Fruit fly (Drosophila melanogaster) whole organism, wandering third instar larva: Measurements from ENCODE around the gene CG6678.
A peak's percentile ranks its signal among the peaks of the same experiment; 100 is the strongest.

Experiments
- Abd-B ChIP-seq: fragments of >200 bp; optimal IDR thresholded peaks from 2 replicates; lab custom pipeline; 2017; ENCODE audit warnings: missing biosample characterization, missing genetic modification characterization
- CG32264 ChIP-seq: fragments of 200-800 bp; sonication (Bioruptor generic); optimal IDR thresholded peaks from 2 replicates; lab custom pipeline; 2016; ENCODE audit warnings: missing biosample characterization, missing genetic modification characterization
- CG9705 ChIP-seq: fragments of 200-800 bp; sonication (Bioruptor generic); optimal IDR thresholded peaks from 2 replicates; lab custom pipeline; 2018; ENCODE audit warnings: missing biosample characterization, mild to moderate bottlenecking, missing genetic modification characterization
- CrebA ChIP-seq: fragments of 200-800 bp; sonication (Bioruptor generic); optimal IDR thresholded peaks from 2 replicates; lab custom pipeline; 2016; ENCODE audit warnings: missing biosample characterization, mild to moderate bottlenecking, missing genetic modification characterization, borderline replicate concordance
- Dfd ChIP-seq: fragments of >200 bp; optimal IDR thresholded peaks from 2 replicates; lab custom pipeline; 2017; ENCODE audit warnings: missing biosample characterization, missing genetic modification characterization
- Dif ChIP-seq: fragments of 200-275, 200-300 bp; sonication (Bioruptor generic); optimal IDR thresholded peaks from 2 replicates; lab custom pipeline; 2018; ENCODE audit warnings: missing biosample characterization, missing genetic modification characterization; ENCODE audit not compliant: partially characterized antibody
- GATAd ChIP-seq: sonication (Bioruptor generic); optimal IDR thresholded peaks from 2 replicates; lab custom pipeline; 2016; ENCODE audit warnings: missing biosample characterization, missing genetic modification characterization
- HLH106 ChIP-seq: fragments of 200-800 bp; optimal IDR thresholded peaks from 3 replicates; lab custom pipeline; 2019; ENCODE audit warnings: missing biosample characterization, mild to moderate bottlenecking, missing genetic modification characterization, moderate library complexity
- Hnf4 ChIP-seq: fragments of 200-800 bp; sonication (Bioruptor generic); optimal IDR thresholded peaks from 2 replicates; lab custom pipeline; 2016; ENCODE audit warnings: missing biosample characterization, mild to moderate bottlenecking, missing genetic modification characterization
- Hr78 ChIP-seq: fragments of >200 bp; optimal IDR thresholded peaks from 2 replicates; lab custom pipeline; 2017; ENCODE audit warnings: missing biosample characterization, missing genetic modification characterization
- Hr83 ChIP-seq: fragments of 200-300 bp; sonication (Bioruptor generic); optimal IDR thresholded peaks from 2 replicates; lab custom pipeline; 2016; ENCODE audit warnings: missing biosample characterization, mild to moderate bottlenecking, missing genetic modification characterization, moderate library complexity; ENCODE audit not compliant: poor library complexity, severe bottlenecking
- Jra ChIP-seq: sonication (Bioruptor generic); optimal IDR thresholded peaks from 2 replicates; lab custom pipeline; 2016; ENCODE audit warnings: missing biosample characterization, missing genetic modification characterization
- Mio ChIP-seq: sonication (Bioruptor generic); optimal IDR thresholded peaks from 2 replicates; lab custom pipeline; 2016; ENCODE audit warnings: missing biosample characterization, missing genetic modification characterization
- Myc ChIP-seq: fragments of >200 bp; optimal IDR thresholded peaks from 2 replicates; lab custom pipeline; 2017
- N ChIP-seq: fragments of >200 bp; optimal IDR thresholded peaks from 2 replicates; lab custom pipeline; 2018; ENCODE audit warnings: missing biosample characterization, missing external identifiers, missing genetic modification characterization
- OdsH ChIP-seq: fragments of 200-800 bp; sonication (Bioruptor generic); optimal IDR thresholded peaks from 2 replicates; lab custom pipeline; 2016; ENCODE audit warnings: missing biosample characterization, mild to moderate bottlenecking, missing genetic modification characterization
- Rel ChIP-seq, 2 experiments: fragments of 200-800 bp; sonication (Bioruptor generic) in 1 of 2; optimal IDR thresholded peaks; 2 replicates in 1 of 2; 3 replicates in 1 of 2; lab custom pipeline; 2016 to 2019; ENCODE audit warnings: mild to moderate bottlenecking in 2 of 2, missing biosample characterization in 2 of 2, missing genetic modification characterization in 2 of 2, moderate library complexity in 1 of 2
- Sp1 ChIP-seq: fragments of 200-800 bp; sonication (Bioruptor generic); optimal IDR thresholded peaks from 3 replicates; lab custom pipeline; 2019; ENCODE audit warnings: missing biosample characterization, mild to moderate bottlenecking, missing genetic modification characterization, moderate library complexity
- Vsx2 ChIP-seq: fragments of 200-300, 225-300 bp; sonication (Bioruptor generic); optimal IDR thresholded peaks from 2 replicates; lab custom pipeline; 2018; ENCODE audit warnings: missing biosample characterization, missing genetic modification characterization; ENCODE audit not compliant: partially characterized antibody
- br ChIP-seq: fragments of 200-800 bp; sonication (Bioruptor generic); optimal IDR thresholded peaks from 2 replicates; lab custom pipeline; 2016; ENCODE audit warnings: missing biosample characterization, missing genetic modification characterization
- brk ChIP-seq: fragments of 200-800 bp; sonication (Bioruptor generic); optimal IDR thresholded peaks from 2 replicates; lab custom pipeline; 2016; ENCODE audit warnings: missing biosample characterization, mild to moderate bottlenecking, missing genetic modification characterization
- dl ChIP-seq, 2 experiments: fragments of 175-275, 200-275 bp in 1 of 2; fragments of 200-275 bp in 1 of 2; sonication (Bioruptor generic); optimal IDR thresholded peaks; lab custom pipeline; 2018; ENCODE audit warnings: mild to moderate bottlenecking in 2 of 2, missing biosample characterization in 2 of 2, missing genetic modification characterization in 2 of 2, moderate library complexity in 2 of 2; ENCODE audit not compliant: partially characterized antibody in 2 of 2, insufficient read depth in 1 of 2
- dmrt93B ChIP-seq: fragments of 200-800 bp; sonication (Bioruptor generic); optimal IDR thresholded peaks from 2 replicates; lab custom pipeline; 2018; ENCODE audit warnings: missing biosample characterization, mild to moderate bottlenecking, missing genetic modification characterization
- dsf ChIP-seq: sonication (Bioruptor generic); optimal IDR thresholded peaks from 2 replicates; lab custom pipeline; 2016; ENCODE audit warnings: missing biosample characterization, missing genetic modification characterization, borderline replicate concordance
- ey ChIP-seq: fragments of 200-800 bp; sonication (Bioruptor generic); optimal IDR thresholded peaks from 2 replicates; lab custom pipeline; 2016; ENCODE audit warnings: missing biosample characterization, missing genetic modification characterization
- foxo ChIP-seq, 2 experiments: fragments of 200-800 bp; sonication (Bioruptor generic); optimal IDR thresholded peaks; 2 replicates in 1 of 2; 3 replicates in 1 of 2; lab custom pipeline; 2016 to 2017; ENCODE audit warnings: missing biosample characterization in 2 of 2, missing genetic modification characterization in 2 of 2
- fru ChIP-seq: fragments of 200-800 bp; sonication (Bioruptor generic); optimal IDR thresholded peaks from 3 replicates; lab custom pipeline; 2016; ENCODE audit warnings: missing biosample characterization, mild to moderate bottlenecking, missing genetic modification characterization
- h ChIP-seq: fragments of 200-800 bp; sonication (Bioruptor generic); optimal IDR thresholded peaks from 3 replicates; lab custom pipeline; 2016; ENCODE audit warnings: missing biosample characterization, mild to moderate bottlenecking, missing genetic modification characterization
- jim ChIP-seq: fragments of 175-275, 200-325 bp; sonication (Bioruptor generic); optimal IDR thresholded peaks from 2 replicates; lab custom pipeline; 2016; ENCODE audit warnings: missing biosample characterization, mild to moderate bottlenecking, missing genetic modification characterization
- lola ChIP-seq: fragments of >200 bp; optimal IDR thresholded peaks from 2 replicates; lab custom pipeline; 2017; ENCODE audit warnings: missing biosample characterization, missing genetic modification characterization
- pan ChIP-seq: fragments of >200 bp; optimal IDR thresholded peaks from 2 replicates; lab custom pipeline; 2017
- psq ChIP-seq: fragments of 200-800 bp; sonication (Bioruptor generic); optimal IDR thresholded peaks from 3 replicates; lab custom pipeline; 2017; ENCODE audit warnings: missing biosample characterization, mild to moderate bottlenecking, missing genetic modification characterization, moderate library complexity
- rgr ChIP-seq: fragments of 200-800 bp; sonication (Bioruptor generic); optimal IDR thresholded peaks from 3 replicates; lab custom pipeline; 2016; ENCODE audit warnings: missing biosample characterization, mild to moderate bottlenecking, missing genetic modification characterization
- sage ChIP-seq: fragments of 200-800 bp; sonication (Bioruptor generic); optimal IDR thresholded peaks from 2 replicates; lab custom pipeline; 2016; ENCODE audit warnings: missing biosample characterization, mild to moderate bottlenecking, missing genetic modification characterization
- sv ChIP-seq: fragments of 200-800 bp; sonication (Bioruptor generic); optimal IDR thresholded peaks from 3 replicates; lab custom pipeline; 2016; ENCODE audit warnings: missing biosample characterization, missing genetic modification characterization
- tai ChIP-seq: sonication (Bioruptor generic); optimal IDR thresholded peaks from 2 replicates; lab custom pipeline; 2016; ENCODE audit warnings: missing biosample characterization, missing genetic modification characterization
- usp ChIP-seq: fragments of >200 bp; optimal IDR thresholded peaks from 2 replicates; lab custom pipeline; 2017; ENCODE audit warnings: missing biosample characterization, missing genetic modification characterization
- woc ChIP-seq: sonication (Bioruptor generic); optimal IDR thresholded peaks from 2 replicates; lab custom pipeline; 2016; ENCODE audit warnings: missing biosample characterization, mild to moderate bottlenecking, missing genetic modification characterization

CG6678 gene

DNA sequence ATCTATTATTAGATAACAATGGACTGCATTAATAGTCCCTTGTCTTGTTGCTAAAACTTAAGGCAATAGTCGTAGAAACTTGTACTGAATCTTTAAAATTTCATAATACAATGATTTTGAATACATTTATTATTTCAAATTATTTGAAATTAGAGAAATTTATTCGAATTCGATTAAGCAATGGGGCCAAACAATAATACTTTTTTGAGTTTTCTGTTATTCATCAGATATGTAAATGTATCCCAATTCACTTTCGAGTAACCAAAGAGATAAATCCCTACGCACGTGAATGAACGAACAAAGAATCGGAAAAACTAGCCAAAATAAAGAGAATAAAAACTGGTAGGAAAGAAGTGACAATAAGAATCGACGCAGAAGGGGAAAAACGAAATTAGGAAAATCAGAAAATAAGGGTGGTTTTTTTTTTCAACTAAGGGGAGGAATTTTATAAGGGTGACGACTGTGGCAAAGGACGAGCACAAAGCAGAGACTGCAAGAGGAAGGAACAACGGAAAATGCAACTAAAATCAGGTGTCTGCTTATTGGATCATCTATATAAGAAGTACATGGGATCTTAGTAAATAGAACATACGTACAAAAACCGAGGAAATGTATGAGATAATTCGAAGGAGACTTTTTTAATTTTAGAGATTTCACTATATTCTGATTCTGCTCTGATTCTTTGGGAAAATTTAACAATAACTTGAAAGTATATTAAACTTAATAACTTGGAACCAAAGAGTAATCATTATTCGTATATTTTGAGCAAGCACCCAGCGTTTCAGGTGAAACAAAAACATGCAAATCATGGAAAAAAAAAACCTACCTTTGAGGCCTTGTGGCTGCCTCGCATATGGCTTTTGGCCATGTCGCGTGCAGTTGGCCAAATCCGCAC lies 32.0 kb upstream of the CG6678 start:
- no peak for TF ChIP-seq dl (GFP tag; optimal IDR thresholded peaks at IDR 0.05; lab: Kevin White, UChicago; ENCODE audit: insufficient read depth in 1 of 2, partially characterized antibody in 2 of 2)
- peak; percentile 37 for TF ChIP-seq psq (GFP tag; lab: Kevin White, UChicago)
- no peak for TF ChIP-seq Hr83 (GFP tag; lab: Kevin White, UChicago)

DNA sequence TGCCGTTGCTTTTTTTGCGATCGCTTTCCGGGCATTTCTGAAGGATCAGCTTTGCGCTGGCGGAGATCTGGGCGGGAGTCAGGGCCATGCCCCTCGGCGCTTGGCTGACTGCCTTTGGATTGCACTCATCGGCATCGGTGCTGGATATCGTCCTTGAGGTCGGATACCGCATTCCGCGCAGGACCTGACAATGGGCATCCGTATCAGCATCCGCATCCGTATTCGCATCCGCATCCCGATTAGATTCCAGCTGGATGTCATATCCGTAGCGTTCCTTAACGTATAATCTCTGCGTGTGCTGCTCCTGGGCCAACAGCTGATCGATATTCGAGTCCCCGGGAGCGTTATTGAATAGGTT lies 31.4 kb upstream of the CG6678 start:
- TF ChIP-seq Dif (GFP tag; lab: Kevin White, UChicago) = no peak
- no peak for TF ChIP-seq Hnf4 (GFP tag; lab: Kevin White, UChicago)
- no peak for TF ChIP-seq CrebA (GFP tag; lab: Kevin White, UChicago)
- TF ChIP-seq usp (GFP tag; lab: Kevin White, UChicago) = no peak
- TF ChIP-seq woc (GFP tag; lab: Kevin White, UChicago) = no peak
- TF ChIP-seq Myc = no peak
- no peak for TF ChIP-seq brk (GFP tag; lab: Kevin White, UChicago)
- TF ChIP-seq Abd-B = no peak
- no peak for TF ChIP-seq foxo (GFP tag; optimal IDR thresholded peaks at IDR 0.05; lab: Kevin White, UChicago)
- no peak for TF ChIP-seq Sp1 (GFP tag; lab: Kevin White, UChicago)

DNA sequence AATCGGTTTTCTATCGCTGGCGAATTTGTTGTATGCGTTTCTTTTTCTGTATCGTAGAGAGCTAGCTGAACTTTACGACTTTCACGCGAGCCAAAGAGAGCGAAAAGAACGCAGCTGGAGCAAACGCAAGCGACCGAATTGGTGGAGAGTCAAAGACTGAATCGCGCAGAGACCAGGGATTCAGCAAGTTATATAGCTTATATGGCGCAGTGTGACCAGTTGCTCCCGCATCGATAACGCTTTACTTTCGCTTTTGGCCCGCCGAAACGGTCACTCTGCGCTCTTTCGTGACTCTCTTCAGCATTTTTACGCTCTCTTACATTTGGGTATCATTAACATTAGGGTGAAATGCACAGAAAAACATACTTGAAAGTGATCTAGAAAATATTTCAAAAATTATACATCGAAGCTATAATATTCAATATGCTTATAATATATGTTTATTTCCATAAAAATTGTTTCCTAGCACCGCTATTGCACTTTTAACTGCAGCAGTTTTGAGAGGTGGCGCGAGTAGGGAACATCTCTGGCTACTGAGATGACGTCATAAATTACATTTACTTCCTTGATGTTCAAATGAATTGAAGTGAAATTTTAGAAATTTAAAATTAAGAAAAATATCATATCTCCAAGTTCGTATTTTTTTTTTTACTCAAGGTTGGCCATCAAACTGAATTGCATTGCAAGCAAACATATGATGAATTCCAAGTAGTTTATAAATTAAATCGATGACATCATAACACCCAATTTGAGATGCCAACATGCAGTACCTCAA lies 30.5 kb upstream of the CG6678 start, which contains the start of gene glec:
TSS of gene glec (minus strand) at position 169 of the 775 bp plus-strand sequence.
- TF ChIP-seq Hnf4 (GFP tag; lab: Kevin White, UChicago) (peak; percentile 71), Abd-B (no peak), OdsH (GFP tag; lab: Kevin White, UChicago) (peak; percentile 55), N (no peak), HLH106 (no peak), CG32264 (peak; percentile 11), Myc (no peak), Dif (GFP tag; lab: Kevin White, UChicago) (peak; percentile 28), fru (GFP tag; lab: Kevin White, UChicago) (peak; percentile 30), Hr83 (GFP tag; lab: Kevin White, UChicago) (peak; percentile 92), foxo (GFP tag; optimal IDR thresholded peaks at IDR 0.05; lab: Kevin White, UChicago) (peak; percentile 34 to 48), rgr (peak; percentile 44), Sp1 (GFP tag; lab: Kevin White, UChicago) (peak; percentile 50), dmrt93B (GFP tag; lab: Kevin White, UChicago) (no peak), tai (GFP tag; lab: Kevin White, UChicago) (peak; percentile 26), jim (peak; percentile 82), Hr78 (GFP tag; lab: Kevin White, UChicago) (no peak), Mio (peak; percentile 28), Jra (GFP tag; lab: Kevin White, UChicago) (peak; percentile 43), h (GFP tag; lab: Kevin White, UChicago) (peak; percentile 55), brk (GFP tag; lab: Kevin White, UChicago) (peak; percentile 54), sv (GFP tag; lab: Kevin White, UChicago) (peak; percentile 61), br (GFP tag; lab: Kevin White, UChicago) (peak; percentile 29), Vsx2 (no peak), usp (GFP tag; lab: Kevin White, UChicago) (no peak), woc (GFP tag; lab: Kevin White, UChicago) (peak; percentile 74), sage (GFP tag; lab: Kevin White, UChicago) (peak; percentile 56), GATAd (GFP tag; lab: Kevin White, UChicago) (no peak), pan (lab: Kevin White, UChicago) (no peak), dsf (GFP tag; lab: Kevin White, UChicago) (no peak), CG9705 (GFP tag; lab: Kevin White, UChicago) (peak; percentile 17), lola (GFP tag; lab: Kevin White, UChicago) (no peak), Rel (GFP tag; optimal IDR thresholded peaks at IDR 0.05; lab: Kevin White, UChicago) (peak; percentile 35), Rel (tag; optimal IDR thresholded peaks at IDR 0.05; lab: Kevin White, UChicago) (peak; percentile 70), psq (GFP tag; lab: Kevin White, UChicago) (peak; percentile 62), Dfd (GFP tag; lab: Kevin White, UChicago) (no peak), dl (GFP tag; optimal IDR thresholded peaks at IDR 0.05; lab: Kevin White, UChicago; ENCODE audit: insufficient read depth in 1 of 2, partially characterized antibody in 2 of 2) (no peak), ey (peak; percentile 50), CrebA (GFP tag; lab: Kevin White, UChicago) (peak; percentile 64)
